Fruit fly (Drosophila melanogaster) whole organism, embryonic: ENCODE data around the gene CG6607.
A peak's percentile ranks its signal among the peaks of the same experiment; 100 is the strongest.

ENCODE experiments used
- Asciz ChIP-seq: fragments of 200-800 bp; sonication (Bioruptor generic); optimal IDR thresholded peaks from 2 replicates; lab custom pipeline; 2017; ENCODE audit warnings: missing biosample characterization, mild to moderate bottlenecking, missing genetic modification characterization, missing genetic modification reagents
- Blimp-1 ChIP-seq: fragments of 200-800 bp; sonication (Bioruptor generic); optimal IDR thresholded peaks from 3 replicates; lab custom pipeline; 2018; ENCODE audit warnings: missing biosample characterization, missing genetic modification characterization, mild to moderate bottlenecking, moderate library complexity, missing genetic modification reagents
- CG10147 ChIP-seq: fragments of 200-800 bp; sonication (Bioruptor generic); optimal IDR thresholded peaks from 2 replicates; lab custom pipeline; 2019; ENCODE audit warnings: missing biosample characterization, mild to moderate bottlenecking, missing genetic modification characterization, moderate library complexity
- CG11723 ChIP-seq: fragments of 200-800 bp; sonication (Bioruptor generic); optimal IDR thresholded peaks from 2 replicates; lab custom pipeline; 2017; ENCODE audit warnings: missing biosample characterization, mild to moderate bottlenecking, missing genetic modification characterization
- CG12391 ChIP-seq: fragments of 200-800 bp; sonication (Bioruptor generic); optimal IDR thresholded peaks from 3 replicates; lab custom pipeline; 2018; ENCODE audit warnings: missing biosample characterization, mild to moderate bottlenecking, missing genetic modification characterization, moderate library complexity
- CG12769 ChIP-seq: fragments of 200-800 bp; sonication (Bioruptor generic); optimal IDR thresholded peaks from 2 replicates; lab custom pipeline; 2019; ENCODE audit warnings: missing biosample characterization, mild to moderate bottlenecking, missing genetic modification characterization, moderate library complexity
- CG15514 ChIP-seq: fragments of 200-800 bp; sonication (Bioruptor generic); optimal IDR thresholded peaks from 3 replicates; lab custom pipeline; 2017; ENCODE audit warnings: missing biosample characterization, missing genetic modification characterization, mild to moderate bottlenecking, moderate library complexity, missing genetic modification reagents
- CG15696 ChIP-seq: fragments of 200-800 bp; sonication (Bioruptor generic); optimal IDR thresholded peaks from 2 replicates; lab custom pipeline; 2019; ENCODE audit warnings: missing biosample characterization, mild to moderate bottlenecking, missing genetic modification characterization, moderate library complexity
- CG17186 ChIP-seq: fragments of 200-800 bp; sonication (Bioruptor generic); optimal IDR thresholded peaks from 3 replicates; lab custom pipeline; 2017; ENCODE audit warnings: missing biosample characterization, missing genetic modification reagents, missing genetic modification characterization
- CG2712 ChIP-seq: fragments of 200-800 bp; optimal IDR thresholded peaks from 3 replicates; lab custom pipeline; 2019; ENCODE audit warnings: missing biosample characterization, mild to moderate bottlenecking, missing genetic modification characterization, moderate library complexity
- CG30020 ChIP-seq: fragments of 200-800 bp; optimal IDR thresholded peaks from 2 replicates; lab custom pipeline; 2019; ENCODE audit warnings: missing biosample characterization, mild to moderate bottlenecking, missing genetic modification characterization, moderate library complexity
- CG33213 ChIP-seq: fragments of 200-800 bp; sonication (Bioruptor generic); optimal IDR thresholded peaks from 3 replicates; lab custom pipeline; 2016; ENCODE audit warnings: missing biosample characterization, missing genetic modification characterization
- CG34422 ChIP-seq: fragments of 200-800 bp; sonication (Bioruptor generic); IDR thresholded peaks from 3 replicates; pipeline ENCODE4 v1.3.6; 2022; ENCODE audit warnings: missing biosample characterization, missing genetic modification characterization
- CG4854 ChIP-seq: fragments of 200-800 bp; sonication (Bioruptor generic); optimal IDR thresholded peaks from 2 replicates; lab custom pipeline; 2016; ENCODE audit warnings: missing biosample characterization, missing genetic modification characterization, inconsistent platforms
- CG6854 ChIP-seq: fragments of 200-800 bp; sonication (Bioruptor generic); optimal IDR thresholded peaks from 3 replicates; lab custom pipeline; 2017; ENCODE audit warnings: missing biosample characterization, mild to moderate bottlenecking, missing genetic modification characterization
- CG7963 ChIP-seq: fragments of 200-800 bp; sonication (Bioruptor generic); IDR thresholded peaks from 3 replicates; pipeline ENCODE4 v1.3.6; 2022; ENCODE audit warnings: missing biosample characterization, missing genetic modification characterization; ENCODE audit not compliant: partially characterized antibody
- CG8290 ChIP-seq, 3 experiments: fragments of 200-800 bp; sonication (Bioruptor generic); optimal IDR thresholded peaks; 2 replicates each; lab custom pipeline; 2016 to 2019; ENCODE audit warnings: missing biosample characterization in 3 of 3, missing genetic modification characterization in 3 of 3, mild to moderate bottlenecking in 2 of 3, moderate library complexity in 1 of 3
- CG9797 ChIP-seq: fragments of 200-800 bp; sonication (Bioruptor generic); optimal IDR thresholded peaks from 3 replicates; lab custom pipeline; 2018; ENCODE audit warnings: missing biosample characterization, mild to moderate bottlenecking, missing genetic modification characterization
- Doc3 ChIP-seq: fragments of 200-800 bp; sonication (Bioruptor generic); IDR thresholded peaks from 3 replicates; pipeline ENCODE4 v1.3.6; 2022; ENCODE audit warnings: missing biosample characterization, missing genetic modification characterization; ENCODE audit not compliant: partially characterized antibody
- E2f2 ChIP-seq: fragments of 200-800 bp; sonication (Bioruptor generic); IDR thresholded peaks from 2 replicates; pipeline ENCODE4 v1.3.6; 2022; ENCODE audit warnings: missing biosample characterization, missing genetic modification characterization
- Eip74EF ChIP-seq, 2 experiments: fragments of 200-800 bp in 1 of 2; fragments of >200 bp in 1 of 2; sonication (Bioruptor generic) in 1 of 2; optimal IDR thresholded peaks; 2 replicates each; lab custom pipeline; 2017 to 2019; ENCODE audit warnings: missing biosample characterization in 2 of 2, missing genetic modification characterization in 2 of 2, mild to moderate bottlenecking in 1 of 2, moderate library complexity in 1 of 2
- Ets65A ChIP-seq: fragments of 200-800 bp; sonication (Bioruptor generic); peaks from one replicate; lab custom pipeline; 2016; ENCODE audit warnings: missing biosample characterization, missing genetic modification characterization
- Fer3 ChIP-seq: fragments of 200-800 bp; sonication (Bioruptor generic); optimal IDR thresholded peaks from 2 replicates; lab custom pipeline; 2018; ENCODE audit warnings: missing biosample characterization, mild to moderate bottlenecking, missing genetic modification characterization, moderate library complexity
- HHEX ChIP-seq: fragments of 200-800 bp; sonication (Bioruptor generic); optimal IDR thresholded peaks from 3 replicates; lab custom pipeline; 2017; ENCODE audit warnings: missing biosample characterization, mild to moderate bottlenecking, missing genetic modification characterization, missing genetic modification reagents
- Hand ChIP-seq: fragments of 200-800 bp; sonication (Bioruptor generic); optimal IDR thresholded peaks from 2 replicates; lab custom pipeline; 2017; ENCODE audit warnings: mild to moderate bottlenecking, missing biosample characterization, missing genetic modification reagents, missing genetic modification characterization
- Hey ChIP-seq: fragments of 200-800 bp; sonication (Bioruptor generic); optimal IDR thresholded peaks from 3 replicates; lab custom pipeline; 2018; ENCODE audit warnings: missing biosample characterization, mild to moderate bottlenecking, missing genetic modification characterization
- Hr51 ChIP-seq, 2 experiments: fragments of 200-800 bp; sonication (Bioruptor generic); optimal IDR thresholded peaks; 2 replicates in 1 of 2; 3 replicates in 1 of 2; lab custom pipeline; 2016 to 2018; ENCODE audit warnings: missing biosample characterization in 2 of 2, missing genetic modification characterization in 2 of 2, mild to moderate bottlenecking in 1 of 2, moderate library complexity in 1 of 2
- Hr78 ChIP-seq, 2 experiments: fragments of 200-800 bp in 1 of 2; fragments of >200 bp in 1 of 2; sonication (Bioruptor generic) in 1 of 2; optimal IDR thresholded peaks; 2 replicates each; lab custom pipeline; 2017 to 2019; ENCODE audit warnings: missing biosample characterization in 2 of 2, missing genetic modification characterization in 2 of 2, mild to moderate bottlenecking in 1 of 2, moderate library complexity in 1 of 2
- Nf-YB ChIP-seq: fragments of 200-800 bp; sonication (Bioruptor generic); optimal IDR thresholded peaks from 3 replicates; lab custom pipeline; 2019; ENCODE audit warnings: missing biosample characterization, mild to moderate bottlenecking, missing genetic modification characterization, moderate library complexity
- Ptx1 ChIP-seq: fragments of 200-800 bp; sonication (Bioruptor generic); IDR thresholded peaks from 2 replicates; pipeline ENCODE4 v1.3.6; 2022; ENCODE audit warnings: missing biosample characterization, missing genetic modification characterization
- Rfx ChIP-seq: fragments of 200-800 bp; sonication (Bioruptor generic); IDR thresholded peaks from 2 replicates; pipeline ENCODE4 v1.3.6; 2022; ENCODE audit warnings: missing biosample characterization, missing genetic modification characterization
- Ssrp ChIP-seq: fragments of 200-800 bp; sonication (Bioruptor generic); optimal IDR thresholded peaks from 2 replicates; lab custom pipeline; 2018; ENCODE audit warnings: missing biosample characterization, mild to moderate bottlenecking, missing genetic modification characterization, moderate library complexity
- Stat92E ChIP-seq, 3 experiments: fragments of >200 bp in 2 of 3; fragments of 200-800 bp in 1 of 3; sonication (Bioruptor generic) in 1 of 3; optimal IDR thresholded peaks; 2 replicates each; lab custom pipeline; 2017 to 2019; ENCODE audit warnings: missing biosample characterization in 3 of 3, missing genetic modification characterization in 3 of 3, mild to moderate bottlenecking in 1 of 3, moderate library complexity in 1 of 3
- Taf1 ChIP-seq: fragments of 200-800 bp; sonication (Bioruptor generic); IDR thresholded peaks from 2 replicates; pipeline ENCODE4 v1.3.6; 2022; ENCODE audit warnings: missing biosample characterization, missing genetic modification characterization
- al ChIP-seq: fragments of 200-800 bp; sonication (Bioruptor generic); IDR thresholded peaks from 2 replicates; pipeline ENCODE4 v1.3.6; 2022; ENCODE audit warnings: missing biosample characterization, missing genetic modification characterization
- cg ChIP-seq: fragments of 200-800 bp; sonication (Bioruptor generic); optimal IDR thresholded peaks from 3 replicates; lab custom pipeline; 2019; ENCODE audit warnings: missing biosample characterization, mild to moderate bottlenecking, missing genetic modification characterization, moderate library complexity
- ci ChIP-seq: fragments of 200-800 bp; sonication (Bioruptor generic); IDR thresholded peaks from 3 replicates; pipeline ENCODE4 v1.3.6; 2022; ENCODE audit warnings: missing biosample characterization, missing genetic modification characterization
- danr ChIP-seq: fragments of 200-800 bp; sonication (Bioruptor generic); IDR thresholded peaks from 2 replicates; pipeline ENCODE4 v1.3.6; 2022; ENCODE audit warnings: missing biosample characterization, missing genetic modification characterization
- dmrt99B ChIP-seq: fragments of 200-800 bp; sonication (Bioruptor generic); optimal IDR thresholded peaks from 2 replicates; lab custom pipeline; 2018; ENCODE audit warnings: missing biosample characterization, mild to moderate bottlenecking, missing genetic modification characterization, moderate library complexity
- eyg ChIP-seq: fragments of 200-800 bp; sonication (Bioruptor generic); optimal IDR thresholded peaks from 3 replicates; lab custom pipeline; 2016; ENCODE audit warnings: missing biosample characterization, missing genetic modification characterization
- fd102C ChIP-seq: fragments of 200-800 bp; sonication (Bioruptor generic); optimal IDR thresholded peaks from 2 replicates; lab custom pipeline; 2018; ENCODE audit warnings: missing biosample characterization, mild to moderate bottlenecking, missing genetic modification characterization, moderate library complexity
- ftz-f1 ChIP-seq: fragments of 200-800 bp; sonication (Bioruptor generic); optimal IDR thresholded peaks from 2 replicates; lab custom pipeline; 2016; ENCODE audit warnings: missing biosample characterization, missing genetic modification characterization
- h ChIP-seq: fragments of >200 bp; optimal IDR thresholded peaks from 2 replicates; lab custom pipeline; 2017
- mirr ChIP-seq: fragments of 200-800 bp; sonication (Bioruptor generic); optimal IDR thresholded peaks from 3 replicates; lab custom pipeline; 2018; ENCODE audit warnings: missing biosample characterization, mild to moderate bottlenecking, missing genetic modification characterization
- ranshi ChIP-seq: fragments of 200-800 bp; sonication (Bioruptor generic); IDR thresholded peaks from 2 replicates; pipeline ENCODE4 v1.3.6; 2022; ENCODE audit warnings: missing biosample characterization, missing genetic modification characterization
- salm ChIP-seq: fragments of 200-800 bp; sonication (Bioruptor generic); optimal IDR thresholded peaks from 2 replicates; lab custom pipeline; 2018; ENCODE audit warnings: missing biosample characterization, mild to moderate bottlenecking, missing genetic modification characterization
- sob ChIP-seq: fragments of 200-800 bp; sonication (Bioruptor generic); IDR thresholded peaks from 2 replicates; pipeline ENCODE4 v1.3.6; 2022; ENCODE audit warnings: missing biosample characterization, missing genetic modification characterization
- wdn ChIP-seq: fragments of 200-800 bp; sonication (Bioruptor generic); IDR thresholded peaks from 2 replicates; pipeline ENCODE4 v1.3.6; 2022; ENCODE audit warnings: missing biosample characterization, missing genetic modification characterization

CG6607 gene

dm6 chr3R:24565748-24566239 is 37.9 kb downstream of the CG6607 start (continued):
- TF ChIP-seq ranshi (GFP tag; lab: Robert Waterston, UW) (no peak; the same call in 1 of the 2 replicates), CG8290 (GFP tag; optimal IDR thresholded peaks at IDR 0.05; lab: Kevin White, UChicago) (peak; percentile 28), CG8290 (tag; optimal IDR thresholded peaks at IDR 0.05; lab: Kevin White, UChicago) (peak in 1 of 2 experiments; percentile 47), CG10147 (GFP tag; lab: Kevin White, UChicago) (peak; percentile 75), CG7963 (GFP tag; lab: Robert Waterston, UW) (no peak), Asciz (GFP tag; lab: Kevin White, UChicago) (peak; percentile 60), CG2712 (tag; lab: Kevin White, UChicago) (peak; percentile 47), fd102C (GFP tag; lab: Kevin White, UChicago) (no peak), CG15514 (GFP tag; lab: Kevin White, UChicago) (peak; percentile 79), CG34422 (GFP tag; lab: Robert Waterston, UW) (peak; percentile 60; the same call in 1 of the 3 replicates), CG17186 (GFP tag; lab: Kevin White, UChicago) (peak; percentile 2), danr (GFP tag; lab: Robert Waterston, UW) (no peak), mirr (GFP tag; lab: Kevin White, UChicago) (peak; percentile 93), HHEX (GFP tag; lab: Kevin White, UChicago) (peak; percentile 59), h (no peak), al (no peak), Taf1 (GFP tag; lab: Robert Waterston, UW) (no peak; the same call in 1 of the 2 replicates), ftz-f1 (peak; percentile 92), Blimp-1 (GFP tag; lab: Kevin White, UChicago) (peak; percentile 26), Hand (peak; percentile 84), wdn (GFP tag; lab: Robert Waterston, UW) (peak; percentile 19; the same call in 1 of the 2 replicates), CG9797 (GFP tag; lab: Kevin White, UChicago) (no peak), Hey (tag; lab: Kevin White, UChicago) (peak; percentile 52), Hr51 (GFP tag; optimal IDR thresholded peaks at IDR 0.05; lab: Kevin White, UChicago) (peak; percentile 51 to 73), Stat92E (GFP tag; optimal IDR thresholded peaks at IDR 0.05; lab: Kevin White, UChicago) (peak in 1 of 3 experiments; percentile 56), dmrt99B (peak; percentile 43), Doc3 (GFP tag; lab: Robert Waterston, UW) (no peak), Ssrp (tag; lab: Kevin White, UChicago) (no peak), Hr78 (GFP tag; optimal IDR thresholded peaks at IDR 0.05; lab: Kevin White, UChicago) (peak in 1 of 2 experiments; percentile 26), Rfx (GFP tag; lab: Robert Waterston, UW) (peak; percentile 49; the same call in 1 of the 2 replicates), E2f2 (GFP tag; lab: Robert Waterston, UW) (peak; percentile 54; the same call in 1 of the 2 replicates), CG12391 (peak; percentile 46), CG6854 (no peak), Ptx1 (GFP tag; lab: Robert Waterston, UW) (no peak), ci (peak; percentile 85), cg (GFP tag; lab: Kevin White, UChicago) (peak; percentile 78), CG11723 (GFP tag; lab: Kevin White, UChicago) (peak; percentile 38), eyg (no peak), CG30020 (tag; lab: Kevin White, UChicago) (no peak), Ets65A (GFP tag; lab: Kevin White, UChicago) (no peak), CG33213 (GFP tag; lab: Kevin White, UChicago) (no peak), salm (peak; percentile 66), Fer3 (peak; percentile 28), CG15696 (tag; lab: Kevin White, UChicago) (no peak), sob (0 out of 2 replicates have a peak, but pooled peaks have one; percentile 60), Nf-YB (GFP tag; lab: Kevin White, UChicago) (peak; percentile 41), CG4854 (GFP tag; lab: Kevin White, UChicago) (peak; percentile 26), CG12769 (tag; lab: Kevin White, UChicago) (peak; percentile 48), Eip74EF (GFP tag; optimal IDR thresholded peaks at IDR 0.05; lab: Kevin White, UChicago) (peak in 1 of 2 experiments; percentile 85)
